Fruit fly (Drosophila melanogaster): ENCODE results near the gene CG4611.

CG4611 gene

dm6 chr3L:5186807-5187571 lies 50.8 kb downstream of the CG4611 start:
- TF ChIP-seq CG31627 (GFP tag; optimal IDR thresholded peaks at IDR 0.05) (peak; percentile 85), CG6163 (GFP tag; IDR thresholded peaks at IDR 0.05) (peak; percentile 94), Lpt (GFP tag; optimal IDR thresholded peaks at IDR 0.05) (peak; percentile 82), CG6276 (GFP tag; optimal IDR thresholded peaks at IDR 0.05) (peak; percentile 92), svp (GFP tag) (peak; percentile 92), CG1621 (tag; optimal IDR thresholded peaks at IDR 0.05) (peak; percentile 88), CG6808 (GFP tag; optimal IDR thresholded peaks at IDR 0.05) (peak; percentile 73), Sox102F (GFP tag; optimal IDR thresholded peaks at IDR 0.05) (peak; percentile 78), Eip78C (GFP tag) (peak; percentile 96), spab (GFP tag; optimal IDR thresholded peaks at IDR 0.05) (peak; percentile 84), Ets96B (tag; optimal IDR thresholded peaks at IDR 0.05) (peak; percentile 92), fd59A (GFP tag; optimal IDR thresholded peaks at IDR 0.05) (peak; percentile 83), OdsH (GFP tag; optimal IDR thresholded peaks at IDR 0.05) (peak; percentile 90), CG8632 (GFP tag; optimal IDR thresholded peaks at IDR 0.05) (peak; percentile 84), lz (GFP tag; optimal IDR thresholded peaks at IDR 0.05) (peak; percentile 85), CG4318 (GFP tag; optimal IDR thresholded peaks at IDR 0.05) (peak; percentile 89), fd85E (GFP tag; optimal IDR thresholded peaks at IDR 0.05) (peak; percentile 72), CG6792 (GFP tag; optimal IDR thresholded peaks at IDR 0.05) (peak; percentile 87), CG8319 (GFP tag; optimal IDR thresholded peaks at IDR 0.05) (peak; percentile 80), acj6 (GFP tag; optimal IDR thresholded peaks at IDR 0.05) (peak; percentile 89), dsx (GFP tag; optimal IDR thresholded peaks at IDR 0.05; ENCODE audit: poor library complexity, severe bottlenecking) (peak; percentile 83), eg (GFP tag; IDR thresholded peaks at IDR 0.05) (peak; percentile 96), ss (GFP tag; optimal IDR thresholded peaks at IDR 0.05) (peak; percentile 62 to 80), Ets21C (GFP tag; optimal IDR thresholded peaks at IDR 0.05) (peak; percentile 74), Smox (GFP tag; optimal IDR thresholded peaks at IDR 0.05) (peak; percentile 78), Sox14 (GFP tag; optimal IDR thresholded peaks at IDR 0.05) (peak; percentile 95), CG15336 (GFP tag; IDR thresholded peaks at IDR 0.05) (peak; percentile 96), Eip93F (GFP tag; optimal IDR thresholded peaks at IDR 0.05) (no peak), esn (GFP tag; optimal IDR thresholded peaks at IDR 0.05) (peak; percentile 86), CG11762 (GFP tag; optimal IDR thresholded peaks at IDR 0.05; ENCODE audit: insufficient read depth) (peak; percentile 81), dac (GFP tag; optimal IDR thresholded peaks at IDR 0.05) (peak; percentile 91), vri (GFP tag; optimal IDR thresholded peaks at IDR 0.05) (peak; percentile 93), CG16779 (tag; optimal IDR thresholded peaks at IDR 0.05) (peak; percentile 85), CG6854 (GFP tag; optimal IDR thresholded peaks at IDR 0.05) (peak; percentile 62), CG10669 (GFP tag; optimal IDR thresholded peaks at IDR 0.05) (peak; percentile 87), CG34406 (GFP tag; optimal IDR thresholded peaks at IDR 0.05) (peak; percentile 83), Blimp-1 (GFP tag; optimal IDR thresholded peaks at IDR 0.05) (no peak), CG3919 (GFP tag; optimal IDR thresholded peaks at IDR 0.05) (peak; percentile 92), salr (GFP tag; optimal IDR thresholded peaks at IDR 0.05) (peak; percentile 81 to 82), Sox15 (GFP tag; optimal IDR thresholded peaks at IDR 0.05) (peak; percentile 75), CG3032 (tag; optimal IDR thresholded peaks at IDR 0.05) (peak; percentile 78), CG11294 (GFP tag; IDR thresholded peaks at IDR 0.05) (peak; percentile 90), achi (GFP tag; optimal IDR thresholded peaks at IDR 0.05) (peak; percentile 89), Hr39 (GFP tag; optimal IDR thresholded peaks at IDR 0.05) (peak; percentile 86), CG11902 (GFP tag; optimal IDR thresholded peaks at IDR 0.05) (peak; percentile 62), net (GFP tag; optimal IDR thresholded peaks at IDR 0.05) (peak; percentile 86), cyc (GFP tag; optimal IDR thresholded peaks at IDR 0.05) (peak; percentile 77), topi (GFP tag; optimal IDR thresholded peaks at IDR 0.05) (peak; percentile 86), pdm3 (GFP tag; optimal IDR thresholded peaks at IDR 0.05) (peak; percentile 90), CG10631 (GFP tag; optimal IDR thresholded peaks at IDR 0.05) (peak; percentile 90)
